Worm (Caenorhabditis elegans) whole organism, L3 larva: ENCODE results near the gene gad-1.

ENCODE experiments used
- R02D3.7 ChIP-seq: fragments of 150-350 bp; optimal IDR thresholded peaks from 2 replicates; lab custom pipeline; 2014; ENCODE audit warnings: missing biosample characterization, missing genetic modification characterization
- ZK546.5 ChIP-seq: sonication (generic microtip); optimal IDR thresholded peaks from 2 replicates; lab custom pipeline; 2017; ENCODE audit warnings: missing biosample characterization, missing genetic modification characterization
- aly-2 ChIP-seq: fragments of 150-350 bp; optimal IDR thresholded peaks from 2 replicates; lab custom pipeline; 2014; ENCODE audit warnings: missing biosample characterization, missing genetic modification characterization
- ceh-16 ChIP-seq: sonication (generic microtip); optimal IDR thresholded peaks from 2 replicates; lab custom pipeline; 2017; ENCODE audit warnings: missing biosample characterization, missing genetic modification characterization
- ceh-28 ChIP-seq: fragments of 150-350 bp; optimal IDR thresholded peaks from 2 replicates; lab custom pipeline; 2014; ENCODE audit warnings: missing biosample characterization, missing genetic modification reagents, missing genetic modification characterization
- ceh-82 ChIP-seq: fragments of 150-350 bp; optimal IDR thresholded peaks from 2 replicates; lab custom pipeline; 2014; ENCODE audit warnings: missing biosample characterization, missing genetic modification characterization
- daf-12 ChIP-seq: fragments of 150-350 bp; optimal IDR thresholded peaks from 2 replicates; lab custom pipeline; 2014; ENCODE audit warnings: missing biosample characterization, missing genetic modification reagents, missing genetic modification characterization
- egl-27 ChIP-seq: sonication (generic microtip); optimal IDR thresholded peaks from 4 replicates; lab custom pipeline; 2017; ENCODE audit warnings: missing biosample characterization, missing genetic modification reagents, missing genetic modification characterization
- egl-5 ChIP-seq: fragments of 150-350 bp; optimal IDR thresholded peaks from 2 replicates; lab custom pipeline; 2017; ENCODE audit warnings: missing biosample characterization, missing genetic modification reagents, missing genetic modification characterization, inconsistent platforms
- elt-1 ChIP-seq: fragments of 150-350 bp; optimal IDR thresholded peaks from 2 replicates; lab custom pipeline; 2014; ENCODE audit warnings: missing biosample characterization, missing genetic modification characterization
- elt-2 ChIP-seq: sonication (generic microtip); optimal IDR thresholded peaks from 2 replicates; lab custom pipeline; 2016; ENCODE audit warnings: missing genetic modification reagents, mild to moderate bottlenecking, missing genetic modification characterization, missing compliant biosample characterization
- elt-3 ChIP-seq, 3 experiments: fragments of 150-350 bp in 1 of 3; sonication (generic microtip) in 2 of 3; optimal IDR thresholded peaks; 2 replicates in 2 of 3; 4 replicates in 1 of 3; lab custom pipeline; 2014 to 2017; ENCODE audit warnings: missing biosample characterization in 3 of 3, missing genetic modification characterization in 3 of 3
- eor-1 ChIP-seq, 2 experiments: fragments of 150-350 bp; optimal IDR thresholded peaks; 2 replicates each; lab custom pipeline; 2014 to 2018; ENCODE audit warnings: missing biosample characterization in 2 of 2, missing genetic modification characterization in 2 of 2
- fkh-2 ChIP-seq: fragments of 150-350 bp; optimal IDR thresholded peaks from 2 replicates; lab custom pipeline; 2014; ENCODE audit warnings: missing biosample characterization, missing genetic modification reagents, missing genetic modification characterization
- hmg-11 ChIP-seq: sonication (generic microtip); optimal IDR thresholded peaks from 2 replicates; lab custom pipeline; 2016; ENCODE audit warnings: missing genetic modification characterization, missing compliant biosample characterization
- lin-15B ChIP-seq: fragments of 150-350 bp; optimal IDR thresholded peaks from 2 replicates; lab custom pipeline; 2014; ENCODE audit warnings: missing biosample characterization, missing genetic modification characterization
- mml-1 ChIP-seq: fragments of 150-350 bp; sonication (generic microtip); optimal IDR thresholded peaks from 3 replicates; lab custom pipeline; 2014; ENCODE audit warnings: missing biosample characterization, missing genetic modification characterization
- nfya-1 ChIP-seq: sonication (generic microtip); optimal IDR thresholded peaks from 2 replicates; lab custom pipeline; 2017; ENCODE audit warnings: missing genetic modification characterization, mild to moderate bottlenecking, missing compliant biosample characterization, antibody characterized with exemption, moderate library complexity; ENCODE audit not compliant: insufficient read depth
- nhr-28 ChIP-seq: fragments of 150-350 bp; optimal IDR thresholded peaks from 2 replicates; lab custom pipeline; 2014; ENCODE audit warnings: missing biosample characterization, missing genetic modification characterization
- nhr-43 ChIP-seq: sonication (generic microtip); optimal IDR thresholded peaks from 2 replicates; lab custom pipeline; 2016; ENCODE audit warnings: mild to moderate bottlenecking, missing genetic modification characterization, missing compliant biosample characterization; ENCODE audit not compliant: poor library complexity, severe bottlenecking
- nhr-67 ChIP-seq: fragments of 150-350 bp; optimal IDR thresholded peaks from 2 replicates; lab custom pipeline; 2014; ENCODE audit warnings: missing biosample characterization, missing genetic modification characterization
- nhr-76 ChIP-seq: fragments of 150-350 bp; sonication (generic microtip); optimal IDR thresholded peaks from 5 replicates; lab custom pipeline; 2014; ENCODE audit warnings: missing biosample characterization, missing genetic modification characterization
- nhr-77 ChIP-seq: fragments of 150-350 bp; optimal IDR thresholded peaks from 2 replicates; lab custom pipeline; 2014; ENCODE audit warnings: missing biosample characterization, missing genetic modification characterization
- pha-4 ChIP-seq: fragments of 150-350 bp; optimal IDR thresholded peaks from 2 replicates; lab custom pipeline; 2014; ENCODE audit warnings: missing biosample characterization, missing genetic modification reagents, missing genetic modification characterization
- pqm-1 ChIP-seq: fragments of 150-350 bp; optimal IDR thresholded peaks from 2 replicates; lab custom pipeline; 2017; ENCODE audit warnings: missing biosample characterization, missing genetic modification characterization, inconsistent platforms
- skn-1 ChIP-seq: fragments of 150-350 bp; optimal IDR thresholded peaks from 2 replicates; lab custom pipeline; 2014; ENCODE audit warnings: missing biosample characterization, missing genetic modification characterization
- tbx-2 ChIP-seq: sonication (generic microtip); optimal IDR thresholded peaks from 2 replicates; lab custom pipeline; 2016; ENCODE audit warnings: mild to moderate bottlenecking, missing genetic modification characterization, missing compliant biosample characterization
- unc-39 ChIP-seq: sonication (generic microtip); optimal IDR thresholded peaks from 4 replicates; lab custom pipeline; 2017; ENCODE audit warnings: missing biosample characterization, missing genetic modification characterization
- ztf-4 ChIP-seq: fragments of 150-350 bp; optimal IDR thresholded peaks from 2 replicates; lab custom pipeline; 2014; ENCODE audit warnings: missing biosample characterization, missing genetic modification characterization

The gad-1 gene

DNA sequence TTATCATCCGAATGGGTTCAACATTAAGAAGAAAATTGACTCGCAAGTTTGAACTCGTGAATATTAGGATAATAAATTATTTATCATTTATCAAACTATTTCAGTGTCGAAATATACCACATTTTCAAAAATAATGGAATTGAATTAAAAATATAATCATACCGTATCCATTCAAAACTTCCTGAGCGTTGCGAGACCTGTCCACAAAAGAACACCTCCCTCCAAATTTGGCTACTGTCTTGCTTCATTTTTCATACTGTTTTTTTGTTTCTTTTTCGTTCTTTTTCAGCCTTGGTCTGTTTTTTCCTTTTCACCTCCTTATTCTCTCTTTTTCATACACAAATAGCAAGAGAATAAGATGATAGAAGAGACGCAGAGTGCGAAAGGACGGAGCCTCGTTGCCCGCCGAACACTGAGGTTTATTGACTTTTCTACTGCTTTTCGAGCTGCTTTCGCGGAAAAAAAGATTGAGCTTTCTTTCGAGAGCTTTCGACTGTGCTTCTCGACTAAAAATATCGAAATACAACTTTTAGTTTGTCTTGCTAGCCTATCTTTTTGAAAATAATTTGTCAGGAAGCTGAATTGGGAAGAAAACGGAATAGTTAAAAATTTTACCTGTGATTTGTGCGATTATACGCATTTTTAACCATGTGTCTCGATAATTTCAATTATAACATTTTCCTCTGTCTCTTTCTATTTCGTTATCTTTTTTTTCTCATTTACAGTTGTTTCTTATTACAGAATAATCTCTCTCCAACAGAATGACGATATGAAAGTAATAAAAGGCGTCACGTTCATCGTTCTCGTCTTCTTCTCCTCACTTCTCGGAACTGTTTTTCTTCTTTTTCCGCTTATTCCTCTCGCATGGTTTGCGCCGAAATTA is 17.1 kb upstream of the gad-1 start, which contains the start of gene acl-8:
Gene acl-8, plus strand, starts transcription at position 742 of the 883 bp plus-strand sequence.
- peak; percentile 86 for TF ChIP-seq pha-4
- TF ChIP-seq lin-15B: no peak
- peak; percentile 73 for TF ChIP-seq elt-2 (tag; lab: Kevin White, UChicago)

DNA sequence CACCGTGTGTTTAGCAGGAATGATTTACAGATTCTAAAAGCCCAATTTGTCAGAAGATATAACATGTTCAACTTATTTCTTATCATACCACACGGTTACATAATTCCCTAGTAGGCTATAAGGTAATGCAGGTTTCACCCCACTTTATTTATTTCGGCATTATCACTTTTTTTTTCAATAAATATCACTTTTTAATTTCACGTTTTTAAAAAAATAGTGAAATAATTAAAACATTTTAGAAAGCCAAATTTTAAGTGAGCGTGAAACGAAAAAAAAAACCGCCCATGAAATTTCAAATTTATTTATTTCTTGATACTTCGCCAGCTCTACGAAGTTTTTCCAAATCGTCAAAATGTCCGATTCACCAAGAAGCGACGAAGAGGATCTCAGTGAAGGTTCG is 15.1 kb upstream of the gad-1 start, which contains the start of gene fbxa-196:
Gene fbxa-196, plus strand, starts transcription at position 301 of the 400 bp plus-strand sequence.
- TF ChIP-seq ceh-28 (tag; lab: Kevin White, UChicago): no peak
- no peak for TF ChIP-seq skn-1
- TF ChIP-seq nfya-1 (tag; lab: Kevin White, UChicago): no peak
- no peak for TF ChIP-seq elt-3 (tag; optimal IDR thresholded peaks at IDR 0.05; lab: Kevin White, UChicago)
- no peak for TF ChIP-seq daf-12 (tag; lab: Kevin White, UChicago)
- no peak for TF ChIP-seq egl-27 (tag; lab: Kevin White, UChicago)
- no peak for TF ChIP-seq nhr-28 (tag; lab: Kevin White, UChicago)

DNA sequence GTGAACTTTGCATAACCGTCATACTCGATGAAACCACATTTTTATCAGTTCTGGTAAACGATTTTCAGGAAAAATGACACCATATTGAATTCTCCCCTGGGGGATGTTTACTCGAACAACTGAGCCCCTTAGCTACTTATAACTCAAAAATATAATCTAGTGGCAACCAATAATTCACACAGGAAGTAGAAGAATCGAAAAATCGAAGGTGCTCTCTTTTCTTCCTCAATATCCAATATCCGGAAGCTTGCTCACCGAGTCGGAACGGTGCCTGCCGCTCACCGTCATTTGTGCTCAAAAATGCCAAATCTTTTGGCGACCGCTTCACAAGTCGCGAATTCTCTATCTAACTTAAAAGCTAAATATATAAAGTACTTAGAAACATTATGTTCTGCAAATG is 8.7 kb upstream of the gad-1 start, which contains the start of gene T05H4.3:
Gene T05H4.3, plus strand, starts transcription at position 301 of the 400 bp plus-strand sequence.
- no peak for TF ChIP-seq nhr-76 (tag; lab: Kevin White, UChicago)
- TF ChIP-seq tbx-2: no peak
- no peak for TF ChIP-seq mml-1 (tag; lab: Kevin White, UChicago)
- no peak for TF ChIP-seq ceh-16 (tag; lab: Kevin White, UChicago)
- no peak for TF ChIP-seq elt-2 (tag; lab: Kevin White, UChicago)
- no peak for TF ChIP-seq lin-15B
- no peak for TF ChIP-seq ceh-82 (tag; lab: Kevin White, UChicago)

DNA sequence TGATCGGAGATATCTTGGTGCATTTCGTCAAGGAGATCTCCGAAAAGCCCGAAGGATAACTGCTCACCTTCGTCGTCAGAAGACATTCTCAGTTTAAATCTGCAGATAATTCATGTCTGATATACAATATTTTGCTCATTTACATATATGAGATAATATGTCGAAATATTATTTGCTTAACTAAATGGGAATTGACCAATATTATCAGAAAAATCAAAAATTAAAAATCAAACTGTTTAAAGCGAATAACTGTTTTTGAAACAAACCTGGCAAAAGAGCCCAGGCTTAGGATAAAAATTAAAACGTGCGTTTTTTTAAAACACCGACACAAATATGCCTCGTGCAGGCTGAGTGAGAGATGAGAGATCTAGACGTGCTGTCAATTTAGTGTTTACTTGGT is 8.3 kb upstream of the gad-1 start, which contains the start of gene T05H4.15:
Gene T05H4.15, minus strand, starts transcription at position 101 of the 400 bp plus-strand sequence.
- TF ChIP-seq elt-1: no peak
- no peak for TF ChIP-seq eor-1 (tag; optimal IDR thresholded peaks at IDR 0.05; lab: Kevin White, UChicago)
- no peak for TF ChIP-seq nhr-76 (tag; lab: Kevin White, UChicago)
- no peak for TF ChIP-seq lin-15B
- no peak for TF ChIP-seq elt-2 (tag; lab: Kevin White, UChicago)
- TF ChIP-seq egl-5: no peak

DNA sequence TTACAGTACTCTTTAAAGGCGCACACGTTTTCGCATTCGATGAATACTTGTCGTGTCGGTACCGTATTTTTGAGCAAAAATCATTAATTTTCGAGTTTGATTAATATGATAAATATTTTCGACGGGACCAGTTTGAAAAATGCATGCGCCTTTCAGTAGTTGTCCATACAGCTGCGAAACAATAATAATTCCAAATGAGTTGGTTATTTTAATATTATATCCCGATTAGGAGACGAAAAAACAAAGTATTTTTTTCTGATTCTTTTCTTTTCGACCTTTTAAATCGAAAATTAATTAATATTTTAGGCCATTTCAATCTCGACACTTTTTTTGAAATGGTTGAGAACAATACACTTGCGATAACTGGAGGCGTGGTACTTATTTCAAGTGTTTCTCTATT is 5.3 kb upstream of the gad-1 start, which contains the start of gene T05H4.4:
Gene T05H4.4, plus strand, starts transcription at position 301 of the 400 bp plus-strand sequence.
- TF ChIP-seq nhr-67 (no peak), nfya-1 (tag; lab: Kevin White, UChicago) (no peak), unc-39 (tag; lab: Kevin White, UChicago) (no peak), ZK546.5 (tag; lab: Kevin White, UChicago) (no peak), pqm-1 (tag; lab: Kevin White, UChicago) (no peak), elt-3 (tag; optimal IDR thresholded peaks at IDR 0.05; lab: Kevin White, UChicago) (no peak), ceh-28 (tag; lab: Kevin White, UChicago) (no peak), ceh-82 (tag; lab: Kevin White, UChicago) (no peak), nhr-77 (tag; lab: Kevin White, UChicago) (no peak), skn-1 (no peak), R02D3.7 (tag; lab: Kevin White, UChicago) (no peak), nhr-43 (tag; lab: Kevin White, UChicago) (no peak), elt-1 (no peak), fkh-2 (no peak), hmg-11 (tag; lab: Kevin White, UChicago) (no peak), aly-2 (tag; lab: Kevin White, UChicago) (no peak)

DNA sequence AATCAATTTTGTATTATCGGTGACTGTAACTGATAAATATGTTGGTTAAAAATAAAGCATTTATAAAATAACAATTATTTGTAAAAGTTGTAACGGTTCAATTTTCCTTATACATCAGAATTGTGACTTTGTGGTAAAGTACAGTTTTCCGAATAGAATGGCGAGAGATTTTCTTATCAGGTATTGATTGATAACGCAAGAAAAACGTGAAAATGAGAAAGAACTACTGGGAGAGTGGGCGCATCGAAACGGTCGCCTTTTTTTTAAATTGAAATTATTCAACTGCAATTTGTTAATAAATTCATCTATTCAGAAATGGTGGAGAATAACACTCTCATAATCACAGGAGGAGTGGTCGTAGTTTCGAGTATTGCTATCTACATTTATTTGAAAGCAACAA is 3.0 kb upstream of the gad-1 start, which contains the start of gene hpo-19:
Gene hpo-19, plus strand, starts transcription at position 314 of the 400 bp plus-strand sequence.
- TF ChIP-seq ztf-4 (tag; lab: Kevin White, UChicago): no peak
- peak; percentile 55 for TF ChIP-seq elt-2 (tag; lab: Kevin White, UChicago)
